Worm (Caenorhabditis elegans): ENCODE data around the gene nlp-80.
A peak's percentile ranks its signal among the peaks of the same experiment; 100 is the strongest.

nlp-80 gene

ce11 chrV:11030675-11031074 lies 34.7 kb downstream of the nlp-80 start:
- TF ChIP-seq tra-4 (tag; optimal IDR thresholded peaks at IDR 0.05) (no peak), aly-1 (tag; optimal IDR thresholded peaks at IDR 0.05) (no peak), scrt-1 (GFP tag; IDR thresholded peaks at IDR 0.05) (no peak), ets-7 (tag; optimal IDR thresholded peaks at IDR 0.05) (no peak), pes-1 (GFP tag; IDR thresholded peaks at IDR 0.05) (no peak), hnd-1 (tag; optimal IDR thresholded peaks at IDR 0.05) (no peak), tbx-11 (GFP tag; IDR thresholded peaks at IDR 0.05) (no peak)

ce11 chrV:11029309-11029708 lies 36.1 kb downstream of the nlp-80 start:
- TF ChIP-seq tbx-11 (GFP tag; IDR thresholded peaks at IDR 0.05), result no peak
- no peak for TF ChIP-seq aly-1 (tag; optimal IDR thresholded peaks at IDR 0.05)
- TF ChIP-seq tbx-37 (GFP tag; conservative IDR thresholded peaks at IDR 0.05), result peak; percentile 83
- TF ChIP-seq ets-7 (tag; optimal IDR thresholded peaks at IDR 0.05), result peak; percentile 23
- peak; percentile 13 for TF ChIP-seq hnd-1 (tag; optimal IDR thresholded peaks at IDR 0.05)
- peak; percentile 21 for TF ChIP-seq F13C5.2 (tag; optimal IDR thresholded peaks at IDR 0.05)

ce11 chrV:11027740-11028139 lies 37.7 kb downstream of the nlp-80 start:
- TF ChIP-seq pes-1 (GFP tag; IDR thresholded peaks at IDR 0.05) (no peak), tbx-11 (GFP tag; IDR thresholded peaks at IDR 0.05) (no peak), B0310.2 (tag; optimal IDR thresholded peaks at IDR 0.05) (no peak), aly-1 (tag; optimal IDR thresholded peaks at IDR 0.05) (no peak), hnd-1 (tag; optimal IDR thresholded peaks at IDR 0.05) (no peak), hmg-4 (GFP tag; optimal IDR thresholded peaks at IDR 0.05) (no peak)

- TF ChIP-seq ama-1 (optimal IDR thresholded peaks at IDR 0.05) (no peak), hmg-4 (GFP tag; optimal IDR thresholded peaks at IDR 0.05) (no peak), scrt-1 (GFP tag; IDR thresholded peaks at IDR 0.05) (no peak), ceh-36 (tag; optimal IDR thresholded peaks at IDR 0.05) (no peak), F13C5.2 (tag; optimal IDR thresholded peaks at IDR 0.05) (no peak), tbx-37 (GFP tag; conservative IDR thresholded peaks at IDR 0.05) (no peak), sea-1 (GFP tag; conservative IDR thresholded peaks at IDR 0.05) (no peak), B0310.2 (tag; optimal IDR thresholded peaks at IDR 0.05) (no peak)
Measured at ce11 chrV:11022817-11023216, 42.6 kb downstream of the nlp-80 start, which contains the start of the genes C13G3.12 and hot-6. Gene C13G3.12 (minus strand): TSS chrV:11022917. Gene hot-6 (minus strand): TSS chrV:11022937.

- TF ChIP-seq hnd-1 (tag; optimal IDR thresholded peaks at IDR 0.05) (no peak), tbx-11 (GFP tag; IDR thresholded peaks at IDR 0.05) (no peak), hmbx-1 (tag; optimal IDR thresholded peaks at IDR 0.05) (no peak), tbx-37 (GFP tag; conservative IDR thresholded peaks at IDR 0.05) (no peak), ceh-36 (tag; optimal IDR thresholded peaks at IDR 0.05) (no peak), tra-4 (tag; optimal IDR thresholded peaks at IDR 0.05) (no peak), pes-1 (GFP tag; IDR thresholded peaks at IDR 0.05) (no peak), sea-1 (GFP tag; conservative IDR thresholded peaks at IDR 0.05) (no peak), scrt-1 (GFP tag; IDR thresholded peaks at IDR 0.05) (no peak), ama-1 (optimal IDR thresholded peaks at IDR 0.05) (no peak), F13C5.2 (tag; optimal IDR thresholded peaks at IDR 0.05) (no peak), hmg-4 (GFP tag; optimal IDR thresholded peaks at IDR 0.05) (no peak)
Measured at ce11 chrV:11016846-11017553, 48.4 kb downstream of the nlp-80 start.
